In the genomic region with DNA sequence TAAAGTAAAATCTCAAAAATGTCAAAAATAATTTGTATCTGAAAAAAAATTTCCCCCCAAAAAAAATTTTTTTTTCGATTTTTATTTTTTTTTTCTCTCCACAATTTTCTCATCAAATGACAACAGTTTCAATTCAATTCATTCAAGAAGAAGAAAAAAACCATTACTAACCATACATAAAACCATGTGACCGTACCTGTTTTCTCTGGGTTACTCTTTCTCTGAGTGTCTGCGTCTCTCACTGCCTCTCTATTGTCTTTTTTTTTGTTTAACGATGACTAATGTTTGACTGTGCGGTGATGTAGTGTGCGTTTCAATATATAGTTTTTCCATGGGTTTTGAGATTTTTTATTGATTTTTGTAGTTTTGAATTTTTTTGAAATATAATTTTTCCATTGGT, we compare ENCODE assay signal across 4 worm cellular contexts.
TF ChIP-seq lines count a peak whose summit lies in the region.

No protein-coding gene starts in this region.

TF ChIP-seq in whole organism, L1 larva, 84 proteins besides CTCF, POLR2A, EP300 and RAD21 (continued from another document and continues in another):
- TF ChIP-seq irx-1 (tag; optimal IDR thresholded peaks at IDR 0.05; lab: Kevin White, UChicago) (peak; percentile 51), efl-1 (optimal IDR thresholded peaks at IDR 0.05; lab: Kevin White, UChicago) (peak; percentile 66 to 68), efl-1 (GFP tag; optimal IDR thresholded peaks at IDR 0.05 in 1 of 2; lab: Kevin White, UChicago) (peak; percentile 33 to 91), sup-37 (GFP tag; optimal IDR thresholded peaks at IDR 0.05; lab: Kevin White, UChicago) (no peak), C16A3.4 (tag; optimal IDR thresholded peaks at IDR 0.05; lab: Kevin White, UChicago) (peak; percentile 77), elt-3 (tag; optimal IDR thresholded peaks at IDR 0.05; lab: Kevin White, UChicago) (peak in 2 of 6 experiments; percentile 40 to 81), skn-1 (tag; optimal IDR thresholded peaks at IDR 0.05; lab: Kevin White, UChicago) (peak; percentile 63), nhr-84 (tag; optimal IDR thresholded peaks at IDR 0.05; lab: Kevin White, UChicago) (no peak), blmp-1 (tag; optimal IDR thresholded peaks at IDR 0.05; lab: Kevin White, UChicago) (peak; percentile 46), jun-1 (tag; optimal IDR thresholded peaks at IDR 0.05; lab: Kevin White, UChicago) (peak; percentile 65), tbx-2 (tag; optimal IDR thresholded peaks at IDR 0.05; lab: Kevin White, UChicago) (peak; percentile 68), snu-23 (GFP tag; optimal IDR thresholded peaks at IDR 0.05; lab: Kevin White, UChicago) (peak; percentile 89), ces-1 (GFP tag; optimal IDR thresholded peaks at IDR 0.05; lab: Kevin White, UChicago) (no peak), lin-14 (GFP tag; optimal IDR thresholded peaks at IDR 0.05; lab: Kevin White, UChicago) (peak; percentile 74), elt-2 (tag; optimal IDR thresholded peaks at IDR 0.05; lab: Kevin White, UChicago) (peak; percentile 61), aha-1 (tag; optimal IDR thresholded peaks at IDR 0.05; lab: Kevin White, UChicago) (no peak), nhr-77 (tag; optimal IDR thresholded peaks at IDR 0.05; lab: Kevin White, UChicago) (peak; percentile 9), lsy-2 (tag; optimal IDR thresholded peaks at IDR 0.05; lab: Kevin White, UChicago) (peak; percentile 72 to 77), nhr-90 (tag; optimal IDR thresholded peaks at IDR 0.05; lab: Kevin White, UChicago; ENCODE audit: poor library complexity) (peak; percentile 85), mdl-1 (tag; optimal IDR thresholded peaks at IDR 0.05; lab: Kevin White, UChicago) (peak in 1 of 2 experiments; percentile 74), nhr-237 (tag; optimal IDR thresholded peaks at IDR 0.05; lab: Kevin White, UChicago) (peak; percentile 32), mep-1 (tag; optimal IDR thresholded peaks at IDR 0.05; lab: Kevin White, UChicago) (peak; percentile 89), lin-35 (GFP tag; optimal IDR thresholded peaks at IDR 0.05; lab: Kevin White, UChicago) (peak in 1 of 2 experiments; percentile 86), nhr-47 (tag; optimal IDR thresholded peaks at IDR 0.05; lab: Kevin White, UChicago) (peak; percentile 60), lin-13 (GFP tag; optimal IDR thresholded peaks at IDR 0.05; lab: Kevin White, UChicago) (peak; percentile 79), ceh-82 (tag; optimal IDR thresholded peaks at IDR 0.05; lab: Kevin White, UChicago) (peak in 1 of 3 experiments; percentile 24), pag-3 (tag; optimal IDR thresholded peaks at IDR 0.05; lab: Kevin White, UChicago; ENCODE audit: borderline replicate concordance, insufficient read depth) (no peak), dpl-1 (GFP tag; optimal IDR thresholded peaks at IDR 0.05; lab: Kevin White, UChicago) (peak; percentile 30 to 63 (median 49)), alr-1 (tag; optimal IDR thresholded peaks at IDR 0.05; lab: Kevin White, UChicago; ENCODE audit: borderline replicate concordance) (no peak), zag-1 (tag; optimal IDR thresholded peaks at IDR 0.05; lab: Kevin White, UChicago) (no peak)

TF ChIP-seq in whole organism, L2 larva, 48 proteins besides CTCF, POLR2A, EP300 and RAD21 (continued from another document):
- TF ChIP-seq ceh-82 (tag; optimal IDR thresholded peaks at IDR 0.05; lab: Kevin White, UChicago) (no peak), nhr-11 (tag; optimal IDR thresholded peaks at IDR 0.05; lab: Kevin White, UChicago) (no peak), mab-5 (tag; optimal IDR thresholded peaks at IDR 0.05; lab: Kevin White, UChicago) (no peak), nhr-129 (tag; optimal IDR thresholded peaks at IDR 0.05; lab: Kevin White, UChicago) (peak; percentile 59), nhr-237 (tag; optimal IDR thresholded peaks at IDR 0.05; lab: Kevin White, UChicago) (no peak), ztf-11 (tag; optimal IDR thresholded peaks at IDR 0.05; lab: Kevin White, UChicago) (no peak), ama-1 (optimal IDR thresholded peaks at IDR 0.05; lab: Kevin White, UChicago) (no peak), R02D3.7 (tag; optimal IDR thresholded peaks at IDR 0.05; lab: Kevin White, UChicago) (no peak), sma-9 (GFP tag; optimal IDR thresholded peaks at IDR 0.05; lab: Kevin White, UChicago) (no peak), sma-9 (tag; optimal IDR thresholded peaks at IDR 0.05; lab: Kevin White, UChicago) (no peak), gmeb-1 (tag; optimal IDR thresholded peaks at IDR 0.05; lab: Kevin White, UChicago) (peak; percentile 77), snpc-4 (tag; optimal IDR thresholded peaks at IDR 0.05; lab: Kevin White, UChicago) (no peak), nhr-77 (tag; optimal IDR thresholded peaks at IDR 0.05; lab: Kevin White, UChicago) (no peak), nhr-21 (tag; optimal IDR thresholded peaks at IDR 0.05; lab: Kevin White, UChicago) (peak; percentile 11), C34F6.9 (tag; optimal IDR thresholded peaks at IDR 0.05; lab: Kevin White, UChicago) (peak; percentile 64), mdl-1 (tag; optimal IDR thresholded peaks at IDR 0.05; lab: Kevin White, UChicago) (no peak), egl-27 (tag; optimal IDR thresholded peaks at IDR 0.05; lab: Kevin White, UChicago) (no peak), ztf-1 (GFP tag; conservative IDR thresholded peaks at IDR 0.05; lab: Robert Waterston, UW) (no peak), unc-39 (tag; optimal IDR thresholded peaks at IDR 0.05; lab: Kevin White, UChicago) (no peak), peb-1 (tag; optimal IDR thresholded peaks at IDR 0.05; lab: Kevin White, UChicago) (no peak), elt-3 (tag; optimal IDR thresholded peaks at IDR 0.05; lab: Kevin White, UChicago) (no peak), blmp-1 (tag; optimal IDR thresholded peaks at IDR 0.05; lab: Kevin White, UChicago; ENCODE audit: insufficient read depth) (peak; percentile 37), ztf-4 (tag; optimal IDR thresholded peaks at IDR 0.05; lab: Kevin White, UChicago) (peak; percentile 27), nhr-23 (tag; optimal IDR thresholded peaks at IDR 0.05; lab: Kevin White, UChicago) (no peak), nhr-12 (tag; optimal IDR thresholded peaks at IDR 0.05; lab: Kevin White, UChicago) (no peak), lin-13 (GFP tag; optimal IDR thresholded peaks at IDR 0.05; lab: Kevin White, UChicago) (peak; percentile 34), fos-1 (tag; optimal IDR thresholded peaks at IDR 0.05; lab: Kevin White, UChicago) (peak; percentile 89), nhr-10 (tag; optimal IDR thresholded peaks at IDR 0.05; lab: Kevin White, UChicago) (no peak), skn-1 (tag; optimal IDR thresholded peaks at IDR 0.05; lab: Kevin White, UChicago) (no peak), elt-1 (tag; optimal IDR thresholded peaks at IDR 0.05; lab: Kevin White, UChicago) (no peak), sem-4 (tag; optimal IDR thresholded peaks at IDR 0.05; lab: Kevin White, UChicago) (peak; percentile 63), unc-55 (GFP tag; optimal IDR thresholded peaks at IDR 0.05; lab: Kevin White, UChicago) (no peak), aly-2 (tag; optimal IDR thresholded peaks at IDR 0.05; lab: Kevin White, UChicago) (no peak), nhr-6 (tag; optimal IDR thresholded peaks at IDR 0.05; lab: Kevin White, UChicago) (peak; percentile 63)

TF ChIP-seq in whole organism, L3 larva, 47 proteins besides CTCF, POLR2A, EP300 and RAD21 (continued from another document):
- no peak for TF ChIP-seq tbx-2 (tag; optimal IDR thresholded peaks at IDR 0.05; lab: Kevin White, UChicago)
- TF ChIP-seq elt-1 (tag; optimal IDR thresholded peaks at IDR 0.05; lab: Kevin White, UChicago), result no peak
- TF ChIP-seq nhr-28 (tag; optimal IDR thresholded peaks at IDR 0.05; lab: Kevin White, UChicago), result no peak
- TF ChIP-seq pha-4 (tag; optimal IDR thresholded peaks at IDR 0.05; lab: Kevin White, UChicago), result peak; percentile 98
- no peak for TF ChIP-seq nhr-77 (tag; optimal IDR thresholded peaks at IDR 0.05; lab: Kevin White, UChicago)
- TF ChIP-seq ama-1 (optimal IDR thresholded peaks at IDR 0.05; lab: Kevin White, UChicago), result no peak
- TF ChIP-seq skn-1 (tag; optimal IDR thresholded peaks at IDR 0.05; lab: Kevin White, UChicago), result peak; percentile 12
- no peak for TF ChIP-seq mdl-1 (tag; optimal IDR thresholded peaks at IDR 0.05; lab: Kevin White, UChicago)
- TF ChIP-seq lin-15B (tag; optimal IDR thresholded peaks at IDR 0.05; lab: Kevin White, UChicago), result no peak
- no peak for TF ChIP-seq nhr-76 (tag; optimal IDR thresholded peaks at IDR 0.05; lab: Kevin White, UChicago)
- no peak for TF ChIP-seq nhr-11 (tag; optimal IDR thresholded peaks at IDR 0.05; lab: Kevin White, UChicago)
- TF ChIP-seq nhr-25 (tag; optimal IDR thresholded peaks at IDR 0.05; lab: Kevin White, UChicago), result peak; percentile 32

TF ChIP-seq in whole organism, L4 larva, 104 proteins besides CTCF, POLR2A, EP300 and RAD21 (continued from another document):
- TF ChIP-seq mxl-2 (GFP tag; conservative IDR thresholded peaks at IDR 0.05; lab: Robert Waterston, UW) (no peak), nhr-10 (tag; optimal IDR thresholded peaks at IDR 0.05; lab: Kevin White, UChicago) (no peak), rbr-2 (tag; optimal IDR thresholded peaks at IDR 0.05; lab: Kevin White, UChicago) (no peak), nhr-77 (tag; optimal IDR thresholded peaks at IDR 0.05; lab: Kevin White, UChicago) (peak; percentile 42), dmd-6 (GFP tag; IDR thresholded peaks at IDR 0.05; lab: Robert Waterston, UW) (peak; percentile 66), jun-1 (tag; optimal IDR thresholded peaks at IDR 0.05; lab: Kevin White, UChicago) (peak; percentile 45), hmg-1.1 (GFP tag; IDR thresholded peaks at IDR 0.05; lab: Robert Waterston, UW) (peak; percentile 43), F44E2.7 (GFP tag; IDR thresholded peaks at IDR 0.05; lab: Robert Waterston, UW) (no peak), nhr-28 (tag; optimal IDR thresholded peaks at IDR 0.05; lab: Kevin White, UChicago) (peak; percentile 93), pha-4 (GFP tag; IDR thresholded peaks at IDR 0.05; lab: Robert Waterston, UW) (no peak), pha-4 (tag; optimal IDR thresholded peaks at IDR 0.05; lab: Kevin White, UChicago) (peak; percentile 94), Y75B8A.6 (GFP tag; IDR thresholded peaks at IDR 0.05; lab: Robert Waterston, UW) (no peak), duxl-1 (tag; optimal IDR thresholded peaks at IDR 0.05; lab: Kevin White, UChicago; ENCODE audit: poor library complexity) (peak; percentile 72), nhr-76 (tag; optimal IDR thresholded peaks at IDR 0.05; lab: Kevin White, UChicago) (peak; percentile 39), aha-1 (tag; lab: Kevin White, UChicago) (peak; percentile 2), mdl-1 (tag; optimal IDR thresholded peaks at IDR 0.05; lab: Kevin White, UChicago) (peak in 1 of 2 experiments; percentile 66), dve-1 (tag; optimal IDR thresholded peaks at IDR 0.05; lab: Kevin White, UChicago; ENCODE audit: insufficient read depth) (peak; percentile 96), zip-2 (tag; optimal IDR thresholded peaks at IDR 0.05; lab: Kevin White, UChicago) (no peak), lin-38 (GFP tag; IDR thresholded peaks at IDR 0.05; lab: Robert Waterston, UW) (peak; percentile 36), snpc-4 (tag; optimal IDR thresholded peaks at IDR 0.05; lab: Kevin White, UChicago) (no peak), lsy-2 (tag; optimal IDR thresholded peaks at IDR 0.05; lab: Kevin White, UChicago) (peak in 1 of 2 experiments; percentile 83), ztf-11 (tag; optimal IDR thresholded peaks at IDR 0.05; lab: Kevin White, UChicago) (no peak), dmd-9 (GFP tag; IDR thresholded peaks at IDR 0.05; lab: Robert Waterston, UW) (0 out of 2 replicates have a peak, but pooled peaks have one; percentile 62), nhr-6 (tag; optimal IDR thresholded peaks at IDR 0.05; lab: Kevin White, UChicago) (peak; percentile 81), attf-4 (tag; optimal IDR thresholded peaks at IDR 0.05; lab: Kevin White, UChicago) (no peak), dpl-1 (GFP tag; optimal IDR thresholded peaks at IDR 0.05; lab: Kevin White, UChicago) (peak; percentile 5), mes-2 (tag; optimal IDR thresholded peaks at IDR 0.05; lab: Kevin White, UChicago; ENCODE audit: poor library complexity, severe bottlenecking) (peak; percentile 68)
